Worm (Caenorhabditis elegans): ENCODE measurements around the gene srbc-7.
"Not testable (repeated sequence)": the region's sequence is repeated elsewhere in the genome, so short reads cannot be mapped to it uniquely, and the experiment has no call there.

Gene srbc-7

DNA sequence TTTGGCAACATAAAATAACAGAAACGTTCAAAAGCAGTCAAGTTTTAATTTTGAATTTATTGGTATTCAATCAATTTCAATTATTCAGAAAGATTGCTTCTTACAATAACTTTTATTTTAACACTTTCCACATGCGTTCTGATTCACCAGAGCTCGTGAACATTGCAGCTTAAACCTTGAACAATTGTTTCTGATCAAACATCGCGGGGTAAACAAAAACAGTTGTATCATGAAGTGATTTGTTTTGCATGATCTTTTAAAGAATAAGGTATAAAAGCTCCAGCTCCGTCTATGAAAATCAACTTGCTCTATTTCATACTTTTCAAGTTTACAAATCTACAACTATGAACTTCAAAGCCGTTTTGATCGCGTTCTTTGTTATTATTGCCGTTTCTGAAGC, 36.0 kb upstream of the srbc-7 start, which contains the start of gene C54F6.6:
C54F6.6 (plus strand) TSS at position 301 of the 400 bp plus-strand sequence.
- TF ChIP-seq B0310.2 (tag; optimal IDR thresholded peaks at IDR 0.05) (no peak), flt-1 (GFP tag; IDR thresholded peaks at IDR 0.05) (no peak)

DNA sequence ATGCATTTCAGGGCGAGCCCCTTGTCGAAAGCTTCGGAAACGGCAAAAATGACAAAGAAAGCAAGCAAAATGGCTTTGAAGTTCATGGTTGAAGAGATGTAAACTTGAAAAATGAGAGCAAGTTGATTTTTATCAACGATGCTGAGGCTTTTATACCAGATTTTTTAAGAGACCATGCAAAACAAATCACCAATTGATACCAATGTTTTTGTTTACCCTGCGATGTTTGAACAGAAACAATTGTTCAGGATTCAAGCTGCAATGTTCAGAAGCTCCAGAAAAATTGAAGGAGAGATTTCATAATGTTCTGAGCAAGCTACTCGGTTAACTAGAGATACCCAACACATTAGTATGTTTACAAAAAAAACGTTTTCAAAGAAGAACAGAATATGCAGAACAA, 34.9 kb upstream of the srbc-7 start, which contains the start of gene C54F6.15:
C54F6.15 (minus strand) TSS at position 101 of the 400 bp plus-strand sequence.
- no peak for TF ChIP-seq hmg-4 (GFP tag; optimal IDR thresholded peaks at IDR 0.05)
- TF ChIP-seq ceh-13 (GFP tag; optimal IDR thresholded peaks at IDR 0.05) = no peak
- no peak for TF ChIP-seq pes-1 (GFP tag; IDR thresholded peaks at IDR 0.05)
- no peak for TF ChIP-seq flt-1 (GFP tag; IDR thresholded peaks at IDR 0.05)
- no peak for TF ChIP-seq B0310.2 (tag; optimal IDR thresholded peaks at IDR 0.05)
- no peak for TF ChIP-seq sea-1 (GFP tag; conservative IDR thresholded peaks at IDR 0.05)
- TF ChIP-seq aly-1 (tag; optimal IDR thresholded peaks at IDR 0.05) = no peak
- no peak for TF ChIP-seq ets-7 (tag; optimal IDR thresholded peaks at IDR 0.05)
- TF ChIP-seq tra-4 (tag; optimal IDR thresholded peaks at IDR 0.05) = no peak
- no peak for TF ChIP-seq tbx-37 (GFP tag; conservative IDR thresholded peaks at IDR 0.05)
- no peak for TF ChIP-seq ama-1 (optimal IDR thresholded peaks at IDR 0.05)
- no peak for TF ChIP-seq F13C5.2 (tag; optimal IDR thresholded peaks at IDR 0.05)
- TF ChIP-seq hmbx-1 (tag; optimal IDR thresholded peaks at IDR 0.05) = no peak
- no peak for TF ChIP-seq tbx-11 (GFP tag; IDR thresholded peaks at IDR 0.05)

DNA sequence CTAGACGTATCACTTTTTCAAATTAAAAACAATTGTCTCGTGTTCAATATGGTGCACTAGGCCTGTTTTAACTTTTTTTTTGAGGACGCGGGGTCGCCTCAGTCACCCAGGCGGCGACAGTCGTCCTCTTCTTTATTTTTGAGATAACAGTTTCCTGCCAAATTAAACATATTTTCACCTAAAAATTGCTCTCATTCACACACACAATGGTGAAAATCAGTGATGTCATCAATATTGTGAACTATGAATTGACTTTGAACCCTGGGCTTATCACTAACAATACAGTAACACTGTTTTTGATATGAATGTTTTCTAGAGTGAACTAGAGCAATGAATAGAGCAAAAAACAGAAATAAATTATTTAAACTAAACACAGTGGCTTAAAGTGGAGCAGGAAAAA, 33.9 kb upstream of the srbc-7 start:
- TF ChIP-seq flt-1 (GFP tag; IDR thresholded peaks at IDR 0.05) (no peak), sea-1 (GFP tag; conservative IDR thresholded peaks at IDR 0.05) (no peak)

DNA sequence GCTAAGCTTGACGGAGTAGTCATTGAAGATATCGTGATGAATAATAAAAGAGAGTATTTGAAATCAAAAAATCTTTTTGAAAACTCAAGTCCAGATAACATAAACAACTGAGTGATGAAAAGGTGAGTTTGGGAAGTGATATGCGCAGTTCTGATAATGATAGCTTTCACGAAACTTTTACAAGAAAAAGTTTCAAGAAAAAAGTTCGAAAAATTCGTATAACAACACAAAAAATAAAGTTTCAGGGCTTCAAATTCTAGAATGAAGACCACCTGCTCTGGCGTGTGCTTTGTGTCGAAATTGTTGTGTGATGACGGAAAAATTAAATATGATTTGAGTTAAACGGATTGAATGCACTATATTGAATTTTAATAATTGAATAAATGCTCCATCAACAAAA, 32.7 kb upstream of the srbc-7 start, which contains the start of gene srb-19:
srb-19 (minus strand) TSS at position 101 of the 400 bp plus-strand sequence.
- TF ChIP-seq ama-1 (optimal IDR thresholded peaks at IDR 0.05) = no peak
- TF ChIP-seq tbx-37 (GFP tag; conservative IDR thresholded peaks at IDR 0.05) = no peak
- TF ChIP-seq F13C5.2 (tag; optimal IDR thresholded peaks at IDR 0.05) = no peak
- TF ChIP-seq sea-1 (GFP tag; conservative IDR thresholded peaks at IDR 0.05) = no peak
- TF ChIP-seq tbx-11 (GFP tag; IDR thresholded peaks at IDR 0.05) = no peak
- no peak for TF ChIP-seq hmbx-1 (tag; optimal IDR thresholded peaks at IDR 0.05)
- no peak for TF ChIP-seq hnd-1 (tag; optimal IDR thresholded peaks at IDR 0.05)
- TF ChIP-seq ets-7 (tag; optimal IDR thresholded peaks at IDR 0.05) = no peak
- no peak for TF ChIP-seq tra-4 (tag; optimal IDR thresholded peaks at IDR 0.05)
- no peak for TF ChIP-seq hmg-4 (GFP tag; optimal IDR thresholded peaks at IDR 0.05)
- TF ChIP-seq B0310.2 (tag; optimal IDR thresholded peaks at IDR 0.05) = no peak

DNA sequence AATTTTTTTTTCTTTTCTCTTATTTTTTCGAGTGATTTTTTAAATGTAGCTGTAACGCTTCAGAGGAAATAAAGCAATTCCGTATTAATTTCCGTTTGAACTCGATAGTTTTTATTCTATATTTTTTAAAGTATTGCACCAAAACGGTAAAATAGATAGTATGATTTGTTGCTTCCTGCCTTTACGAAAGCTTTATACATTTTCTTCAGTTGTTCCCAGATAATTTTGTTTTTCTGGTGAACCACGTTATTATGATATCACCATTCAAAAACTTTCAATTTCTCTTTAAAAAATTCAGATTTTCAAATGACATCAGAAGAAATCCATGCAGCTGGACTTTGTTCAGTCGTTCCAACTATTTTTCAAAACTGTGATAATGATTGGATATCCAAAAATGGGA, 27.5 kb upstream of the srbc-7 start, which contains the start of gene srb-18:
srb-18 (plus strand) TSS at position 301 of the 400 bp plus-strand sequence.
- no peak for TF ChIP-seq ama-1 (optimal IDR thresholded peaks at IDR 0.05)
- no peak for TF ChIP-seq ceh-36 (tag; optimal IDR thresholded peaks at IDR 0.05)
- no peak for TF ChIP-seq hnd-1 (tag; optimal IDR thresholded peaks at IDR 0.05)
- no peak for TF ChIP-seq ceh-13 (GFP tag; optimal IDR thresholded peaks at IDR 0.05)

DNA sequence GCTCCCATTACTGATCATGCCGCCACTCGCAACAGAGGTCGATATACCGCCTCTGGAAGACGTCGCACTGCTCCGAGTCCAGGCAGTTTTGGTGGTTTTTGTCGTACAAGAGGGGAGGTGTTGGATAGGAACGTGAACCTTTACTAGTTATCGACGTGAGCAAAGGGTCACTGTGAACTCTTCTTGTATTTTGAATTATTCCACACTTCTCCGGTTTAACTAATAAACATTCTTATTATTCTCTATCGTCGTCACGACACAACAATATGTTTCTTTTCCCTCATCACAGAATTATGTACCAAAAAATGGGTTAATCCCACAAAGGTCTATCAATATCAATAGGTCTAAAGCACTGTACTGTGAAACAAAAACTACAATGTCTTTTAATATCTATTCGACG, 24.0 kb upstream of the srbc-7 start, which contains the start of gene nhr-171:
nhr-171 (plus strand) TSS at position 301 of the 400 bp plus-strand sequence.
- not testable (repeated sequence) for TF ChIP-seq B0310.2, aly-1, ceh-36 (tag; optimal IDR thresholded peaks at IDR 0.05)

DNA sequence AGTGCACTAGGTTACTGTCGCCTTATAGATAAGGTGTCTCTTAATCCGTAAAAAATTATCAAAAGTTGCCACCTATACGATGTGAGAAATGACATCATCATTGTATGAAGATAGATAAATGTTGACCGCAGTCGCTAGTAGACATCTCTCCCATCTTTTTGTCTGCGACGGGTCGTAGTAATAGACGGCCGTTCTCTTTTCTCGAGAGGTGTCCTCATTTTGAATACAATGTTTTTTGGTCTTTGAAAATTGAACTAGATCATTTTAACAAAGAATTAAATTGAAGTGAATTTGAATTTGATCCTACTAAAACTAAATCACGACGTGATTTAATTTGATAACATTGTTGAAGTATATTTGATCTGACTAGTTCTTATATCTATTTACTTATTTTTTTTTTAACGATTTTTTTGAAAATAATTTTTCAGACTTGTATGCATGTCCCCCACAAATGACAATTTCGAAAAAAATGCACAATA, 21.2 kb upstream of the srbc-7 start, which contains the start of the genes str-31 and nhr-172:
str-31 (minus strand) TSS at position 101 of the 479 bp plus-strand sequence.
nhr-172 (plus strand) TSS at position 429 of the 479 bp plus-strand sequence.
- TF ChIP-seq hnd-1 (tag; optimal IDR thresholded peaks at IDR 0.05) (no peak), aly-1 (tag; optimal IDR thresholded peaks at IDR 0.05) (no peak), ceh-13 (GFP tag; optimal IDR thresholded peaks at IDR 0.05) (no peak), pes-1 (GFP tag; IDR thresholded peaks at IDR 0.05) (no peak), B0310.2 (tag; optimal IDR thresholded peaks at IDR 0.05) (no peak), tbx-11 (GFP tag; IDR thresholded peaks at IDR 0.05) (no peak), flt-1 (GFP tag; IDR thresholded peaks at IDR 0.05) (no peak), tbx-37 (GFP tag; conservative IDR thresholded peaks at IDR 0.05) (no peak), ceh-36 (tag; optimal IDR thresholded peaks at IDR 0.05) (no peak), F13C5.2 (tag; optimal IDR thresholded peaks at IDR 0.05) (no peak), ama-1 (optimal IDR thresholded peaks at IDR 0.05) (no peak), hmg-4 (GFP tag; optimal IDR thresholded peaks at IDR 0.05) (no peak), ets-7 (tag; optimal IDR thresholded peaks at IDR 0.05) (no peak), tra-4 (tag; optimal IDR thresholded peaks at IDR 0.05) (no peak), sea-1 (GFP tag; conservative IDR thresholded peaks at IDR 0.05) (no peak), scrt-1 (GFP tag; IDR thresholded peaks at IDR 0.05) (no peak), hmbx-1 (tag; optimal IDR thresholded peaks at IDR 0.05) (no peak)

DNA sequence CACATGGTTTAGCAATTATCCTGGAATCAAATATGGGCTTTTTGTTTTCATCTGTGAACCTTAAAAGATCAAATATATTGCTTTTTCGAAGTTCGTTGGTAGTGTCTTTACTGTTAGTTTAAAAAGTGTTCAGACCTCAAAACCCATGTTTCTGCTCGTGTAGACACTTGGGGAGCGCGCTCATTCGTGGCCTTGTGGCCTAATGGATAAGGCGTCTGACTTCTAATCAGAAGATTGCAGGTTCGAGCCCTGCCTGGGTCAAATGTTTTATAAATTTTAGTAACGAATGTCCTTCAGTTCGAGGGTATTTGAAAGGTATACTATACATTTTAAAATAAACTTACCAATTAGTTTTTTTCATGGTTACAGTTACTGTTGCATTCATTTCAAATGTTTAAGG, 18.8 kb upstream of the srbc-7 start:
- TF ChIP-seq tra-4 (tag; optimal IDR thresholded peaks at IDR 0.05) = no peak
- TF ChIP-seq flt-1 (GFP tag; IDR thresholded peaks at IDR 0.05) = no peak
- TF ChIP-seq ceh-36 (tag; optimal IDR thresholded peaks at IDR 0.05) = no peak
- TF ChIP-seq pes-1 (GFP tag; IDR thresholded peaks at IDR 0.05) = no peak
- TF ChIP-seq tbx-37 (GFP tag; conservative IDR thresholded peaks at IDR 0.05) = no peak
- TF ChIP-seq ama-1 (optimal IDR thresholded peaks at IDR 0.05) = no peak
- TF ChIP-seq hnd-1 (tag; optimal IDR thresholded peaks at IDR 0.05) = no peak
- no peak for TF ChIP-seq B0310.2 (tag; optimal IDR thresholded peaks at IDR 0.05)
- no peak for TF ChIP-seq tbx-11 (GFP tag; IDR thresholded peaks at IDR 0.05)
- TF ChIP-seq scrt-1 (GFP tag; IDR thresholded peaks at IDR 0.05) = no peak
